Worm (Caenorhabditis elegans) whole organism, young adult: Measurements from ENCODE around the gene seld-1.

Experiments used
- F49E8.2 ChIP-seq: sonication (generic microtip); optimal IDR thresholded peaks from 3 replicates; lab custom pipeline; 2017; ENCODE audit warnings: missing genetic modification characterization, mild to moderate bottlenecking, missing compliant biosample characterization, antibody characterized with exemption, moderate library complexity; ENCODE audit not compliant: insufficient read depth
- F57A8.1 ChIP-seq: fragments of 200-800 bp; sonication (Bioruptor generic); optimal IDR thresholded peaks from 2 replicates; lab custom pipeline; 2018; ENCODE audit warnings: mild to moderate bottlenecking, missing genetic modification characterization, moderate library complexity, missing compliant biosample characterization
- ceh-40 ChIP-seq: fragments of 200-800 bp; sonication (Bioruptor generic); IDR thresholded peaks from 2 replicates; pipeline ENCODE4 v1.3.6; 2022; ENCODE audit warnings: missing genetic modification characterization, missing compliant biosample characterization
- die-1 ChIP-seq: sonication (generic microtip); optimal IDR thresholded peaks from 2 replicates; lab custom pipeline; 2016; ENCODE audit warnings: missing genotype, mild to moderate bottlenecking, missing genetic modification characterization, missing compliant biosample characterization
- dpff-1 ChIP-seq: sonication (generic microtip); optimal IDR thresholded peaks from 2 replicates; lab custom pipeline; 2017; ENCODE audit warnings: mild to moderate bottlenecking, missing genetic modification characterization, missing compliant biosample characterization
- egrh-3 ChIP-seq: fragments of 200-800 bp; sonication (Bioruptor generic); IDR thresholded peaks from 2 replicates; pipeline ENCODE4 v1.3.6; 2022; ENCODE audit warnings: missing genetic modification reagents, missing genetic modification characterization, missing compliant biosample characterization
- hmg-1.2 ChIP-seq: fragments of 200-800 bp; sonication (Bioruptor generic); IDR thresholded peaks from 2 replicates; pipeline ENCODE4 v1.3.6; 2022; ENCODE audit warnings: missing genetic modification reagents, missing genetic modification characterization, missing compliant biosample characterization
- nfya-1 ChIP-seq: sonication (generic microtip); optimal IDR thresholded peaks from 2 replicates; lab custom pipeline; 2017; ENCODE audit warnings: antibody characterized with exemption, missing compliant biosample characterization, missing genetic modification characterization, borderline replicate concordance; ENCODE audit not compliant: insufficient read depth
- nfyb-1 ChIP-seq: fragments of 200-800 bp; sonication (Bioruptor generic); IDR thresholded peaks from 2 replicates; pipeline ENCODE4 v1.3.6; 2022; ENCODE audit warnings: missing genetic modification reagents, missing genetic modification characterization, missing compliant biosample characterization
- snpc-4 ChIP-seq, 5 experiments: fragments of 150-350 bp in 1 of 5; sonication (generic microtip) in 4 of 5; optimal IDR thresholded peaks; 2 replicates each; lab custom pipeline; 2014 to 2018; ENCODE audit warnings: missing genetic modification characterization in 5 of 5, missing biosample characterization in 3 of 5, antibody characterized with exemption in 2 of 5, mild to moderate bottlenecking in 2 of 5, missing compliant biosample characterization in 2 of 5, missing genotype in 2 of 5, moderate library complexity in 2 of 5, missing genetic modification reagents in 1 of 5
- unc-62 ChIP-seq: fragments of 150-350 bp; optimal IDR thresholded peaks from 2 replicates; lab custom pipeline; 2014; ENCODE audit warnings: missing biosample characterization, missing genetic modification reagents, missing genetic modification characterization
- ztf-6 ChIP-seq: fragments of 200-800 bp; sonication (Bioruptor generic); IDR thresholded peaks from 2 replicates; pipeline ENCODE4 v1.3.6; 2022; ENCODE audit warnings: missing genetic modification reagents, missing genetic modification characterization, missing compliant biosample characterization

DNA sequence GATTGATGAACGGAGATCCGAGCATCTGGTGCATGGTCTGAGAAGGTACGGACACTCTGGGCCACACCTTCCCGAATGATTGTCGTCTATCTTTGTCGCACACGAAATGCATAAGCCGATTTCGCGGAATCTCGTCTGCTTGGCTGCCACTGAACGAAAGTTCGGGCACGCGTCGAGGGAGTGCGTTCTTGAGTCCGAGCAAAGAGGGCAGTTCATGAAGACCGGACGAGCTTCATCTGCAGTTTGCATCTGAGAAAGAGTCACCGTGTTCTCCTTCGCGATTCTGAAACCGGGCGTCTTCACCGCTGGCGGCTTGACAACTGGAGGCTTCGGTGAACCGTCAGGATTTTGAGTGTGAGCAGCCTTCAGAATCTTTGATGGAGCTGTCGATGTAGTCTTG lies 47.0 kb upstream of the seld-1 start:
- TF ChIP-seq F49E8.2 (tag; lab: Kevin White, UChicago) (no peak), snpc-4 (GFP tag; optimal IDR thresholded peaks at IDR 0.05; lab: Kevin White, UChicago) (no peak), snpc-4 (tag; optimal IDR thresholded peaks at IDR 0.05; lab: Kevin White, UChicago) (no peak), egrh-3 (GFP tag; lab: Robert Waterston, UW) (no peak), F57A8.1 (no peak), die-1 (tag; lab: Kevin White, UChicago) (no peak), nfyb-1 (GFP tag; lab: Robert Waterston, UW) (no peak), unc-62 (GFP tag; lab: Kevin White, UChicago) (no peak), nfya-1 (no peak), dpff-1 (no peak), ceh-40 (GFP tag; lab: Robert Waterston, UW) (no peak), ztf-6 (GFP tag; lab: Robert Waterston, UW) (no peak), hmg-1.2 (GFP tag; lab: Robert Waterston, UW) (no peak)
